Fruit fly (Drosophila melanogaster) whole organism, embryonic: ENCODE data around the gene Sec13.
A peak's percentile ranks its signal among the peaks of the same experiment; 100 is the strongest.

ENCODE experiments used
- CG10274 ChIP-seq: fragments of 200-800 bp; sonication (Bioruptor generic); optimal IDR thresholded peaks from 3 replicates; lab custom pipeline; 2017; ENCODE audit warnings: missing biosample characterization, mild to moderate bottlenecking, missing genetic modification characterization
- CG10959 ChIP-seq: fragments of 200-800 bp; sonication (Bioruptor generic); IDR thresholded peaks from 2 replicates; pipeline ENCODE4 v1.3.6; 2022; ENCODE audit warnings: missing biosample characterization, missing genetic modification characterization
- CG15696 ChIP-seq: fragments of 200-800 bp; sonication (Bioruptor generic); optimal IDR thresholded peaks from 2 replicates; lab custom pipeline; 2019; ENCODE audit warnings: missing biosample characterization, mild to moderate bottlenecking, missing genetic modification characterization, moderate library complexity
- CG3281 ChIP-seq: fragments of 200-800 bp; sonication (Bioruptor generic); optimal IDR thresholded peaks from 3 replicates; lab custom pipeline; 2017; ENCODE audit warnings: missing biosample characterization, mild to moderate bottlenecking, missing genetic modification characterization
- Fer3 ChIP-seq: fragments of 200-800 bp; sonication (Bioruptor generic); optimal IDR thresholded peaks from 2 replicates; lab custom pipeline; 2018; ENCODE audit warnings: missing biosample characterization, mild to moderate bottlenecking, missing genetic modification characterization, moderate library complexity
- Lhr ChIP-seq: fragments of 200-800 bp; sonication (Bioruptor generic); optimal IDR thresholded peaks from 3 replicates; lab custom pipeline; 2017; ENCODE audit warnings: mild to moderate bottlenecking, missing biosample characterization, missing genetic modification reagents, missing genetic modification characterization
- cas ChIP-seq: fragments of 200-800 bp; sonication (Bioruptor generic); IDR thresholded peaks from 2 replicates; pipeline ENCODE4 v1.3.6; 2022; ENCODE audit warnings: missing biosample characterization, missing genetic modification characterization

dm6 chr3R:23334866-23335265 is 21.2 kb upstream of the Sec13 start:
- no peak for TF ChIP-seq CG10959 (GFP tag; lab: Robert Waterston, UW)
- peak; percentile 77 for TF ChIP-seq CG3281 (GFP tag; lab: Kevin White, UChicago)
- TF ChIP-seq CG15696: no peak
- no peak for TF ChIP-seq Lhr (GFP tag; lab: Kevin White, UChicago)
- TF ChIP-seq Fer3 (tag; lab: Kevin White, UChicago): peak; percentile 65
- TF ChIP-seq CG10274 (GFP tag; lab: Kevin White, UChicago): peak; percentile 15
- TF ChIP-seq cas (GFP tag; lab: Robert Waterston, UW): peak; percentile 35; the same call in 1 of the 2 replicates
